Worm (Caenorhabditis elegans): ENCODE measurements around the gene R10E4.6.

R10E4.6 gene

DNA sequence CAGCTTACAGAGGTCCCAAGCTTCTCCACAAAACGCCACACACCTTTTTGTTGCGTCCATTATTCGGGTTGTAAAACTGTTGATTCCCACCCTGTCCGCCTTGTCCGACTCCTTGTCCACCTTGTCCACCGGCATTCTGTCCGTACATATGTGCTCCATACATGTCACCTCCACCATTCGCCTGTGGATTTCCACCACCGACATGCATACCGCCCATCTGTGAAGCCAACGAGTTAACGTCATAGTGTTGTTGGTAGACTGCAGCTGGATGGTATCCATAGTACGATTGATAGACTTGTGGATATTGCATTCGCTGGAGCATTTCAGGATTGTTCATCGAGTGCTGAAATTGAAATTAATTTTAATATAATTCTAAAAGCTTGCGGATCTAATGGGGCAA is 15.4 kb upstream of the R10E4.6 start:
- TF ChIP-seq ceh-28 (tag; optimal IDR thresholded peaks at IDR 0.05) = no peak
- no peak for TF ChIP-seq ceh-16 (tag; optimal IDR thresholded peaks at IDR 0.05)
- TF ChIP-seq zag-1 (tag; optimal IDR thresholded peaks at IDR 0.05) = no peak
- no peak for TF ChIP-seq ceh-9 (tag; optimal IDR thresholded peaks at IDR 0.05)
- no peak for TF ChIP-seq fos-1 (tag; optimal IDR thresholded peaks at IDR 0.05)
- no peak for TF ChIP-seq nhr-77 (tag; optimal IDR thresholded peaks at IDR 0.05)

DNA sequence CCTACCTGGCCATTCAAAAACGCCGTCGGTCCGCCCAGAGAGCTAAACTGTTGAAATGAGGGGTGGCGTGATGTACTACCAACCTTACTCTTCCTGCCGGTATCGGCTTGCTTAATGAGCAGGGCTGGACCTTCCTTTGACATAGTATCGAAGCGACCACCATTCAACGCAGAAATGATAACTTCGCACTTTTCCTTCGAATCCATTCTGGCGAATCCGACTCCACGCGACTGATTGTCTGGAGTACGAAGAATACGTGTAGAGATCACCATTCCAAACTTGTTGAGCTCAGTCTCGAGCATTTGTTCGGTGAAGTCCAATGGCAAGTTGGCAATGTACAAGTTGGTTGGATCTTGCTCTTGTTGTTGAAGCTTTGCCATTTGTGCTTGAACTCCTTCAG is 15.0 kb upstream of the R10E4.6 start:
- no peak for TF ChIP-seq pqm-1 (tag; optimal IDR thresholded peaks at IDR 0.05)
- no peak for TF ChIP-seq lin-39 (tag; optimal IDR thresholded peaks at IDR 0.05)
- no peak for TF ChIP-seq ama-1 (optimal IDR thresholded peaks at IDR 0.05)
- no peak for TF ChIP-seq R02D3.7 (tag; optimal IDR thresholded peaks at IDR 0.05)
- no peak for TF ChIP-seq fkh-10 (GFP tag; optimal IDR thresholded peaks at IDR 0.05)
- TF ChIP-seq nhr-43 (tag; optimal IDR thresholded peaks at IDR 0.05; ENCODE audit: poor library complexity, severe bottlenecking) = no peak
- TF ChIP-seq ceh-28 (tag; optimal IDR thresholded peaks at IDR 0.05) = no peak
- TF ChIP-seq ztf-11 (tag; optimal IDR thresholded peaks at IDR 0.05) = no peak
- TF ChIP-seq zag-1 (tag; optimal IDR thresholded peaks at IDR 0.05) = no peak
- no peak for TF ChIP-seq nhr-237 (tag; optimal IDR thresholded peaks at IDR 0.05)
- TF ChIP-seq nhr-25 (tag; optimal IDR thresholded peaks at IDR 0.05) = no peak
- no peak for TF ChIP-seq skn-1 (tag; optimal IDR thresholded peaks at IDR 0.05)
- no peak for TF ChIP-seq nhr-76 (tag; optimal IDR thresholded peaks at IDR 0.05)
- TF ChIP-seq pha-4 (tag; optimal IDR thresholded peaks at IDR 0.05) = no peak
- TF ChIP-seq fkh-2 (tag; optimal IDR thresholded peaks at IDR 0.05) = no peak
- no peak for TF ChIP-seq lin-15B (tag; optimal IDR thresholded peaks at IDR 0.05)
- no peak for TF ChIP-seq mdl-1 (tag; optimal IDR thresholded peaks at IDR 0.05)
- TF ChIP-seq nhr-12 (tag; optimal IDR thresholded peaks at IDR 0.05) = no peak
- no peak for TF ChIP-seq ceh-82 (tag; optimal IDR thresholded peaks at IDR 0.05)
- no peak for TF ChIP-seq ztf-4 (tag; optimal IDR thresholded peaks at IDR 0.05)

DNA sequence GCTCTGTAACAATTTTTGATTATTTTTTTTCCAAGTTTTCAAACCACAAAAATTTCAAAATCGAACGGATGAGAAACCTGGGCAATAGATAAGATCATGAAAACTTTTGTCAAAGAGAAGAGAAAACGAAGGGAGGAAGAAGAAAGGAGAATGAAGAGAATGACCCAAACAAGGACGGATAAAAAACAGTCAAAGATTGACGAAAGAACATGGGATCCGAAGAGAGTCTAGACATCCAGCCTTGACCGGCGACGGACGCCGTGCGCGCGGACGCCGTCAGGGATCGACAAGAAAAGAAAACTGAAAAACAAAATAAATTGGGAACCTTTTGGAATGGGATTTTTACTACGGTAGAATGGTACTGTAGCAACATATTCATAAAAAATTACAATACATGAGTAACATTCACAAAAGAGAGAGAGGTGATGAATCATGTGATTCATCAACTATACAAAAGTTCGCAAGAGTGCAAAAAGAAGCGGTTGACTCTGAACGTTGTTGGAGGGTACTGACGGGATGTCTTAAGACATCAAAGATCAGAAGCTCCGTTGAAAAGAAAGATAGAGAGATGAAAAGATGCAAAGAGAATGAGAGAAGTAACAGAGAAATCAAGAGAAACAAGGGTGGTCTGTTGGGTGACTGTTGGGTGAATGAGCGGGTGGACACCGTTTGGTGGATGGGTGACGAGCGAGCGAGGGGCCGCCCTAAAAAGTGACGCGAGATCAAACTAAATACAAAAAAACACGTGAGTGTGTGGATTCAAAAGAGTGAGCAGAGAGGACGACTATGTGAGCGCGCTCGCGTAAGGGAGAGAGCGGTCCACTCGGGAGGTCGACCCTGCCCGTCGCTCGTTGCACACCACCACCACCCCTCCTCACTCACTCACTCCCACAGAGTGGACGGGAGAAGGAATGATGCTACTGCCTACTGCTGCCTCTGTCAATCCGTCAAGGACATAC is 12.7 kb upstream of the R10E4.6 start, which contains the start of gene sup-26:
Gene sup-26, minus strand, starts transcription at position 10 of the 959 bp plus-strand sequence.
- TF ChIP-seq ama-1 (optimal IDR thresholded peaks at IDR 0.05) = peak; percentile 7
- TF ChIP-seq egl-27 (tag; optimal IDR thresholded peaks at IDR 0.05) = no peak
- peak; percentile 23 for TF ChIP-seq lin-39 (tag; optimal IDR thresholded peaks at IDR 0.05)
- TF ChIP-seq nfya-1 (tag; optimal IDR thresholded peaks at IDR 0.05; ENCODE audit: insufficient read depth) = no peak
- TF ChIP-seq nhr-23 (tag; optimal IDR thresholded peaks at IDR 0.05) = peak; percentile 44
- TF ChIP-seq nhr-25 (tag; optimal IDR thresholded peaks at IDR 0.05) = peak; percentile 41
- TF ChIP-seq ceh-9 (tag; optimal IDR thresholded peaks at IDR 0.05) = no peak
- no peak for TF ChIP-seq eor-1 (tag; optimal IDR thresholded peaks at IDR 0.05)
- TF ChIP-seq mdl-1 (tag; optimal IDR thresholded peaks at IDR 0.05) = peak; percentile 2
- TF ChIP-seq elt-3 (tag; optimal IDR thresholded peaks at IDR 0.05) = peak in 1 of 3 experiments; percentile 45
- TF ChIP-seq pha-4 (tag; optimal IDR thresholded peaks at IDR 0.05) = peak; percentile 38
- no peak for TF ChIP-seq nhr-237 (tag; optimal IDR thresholded peaks at IDR 0.05)

DNA sequence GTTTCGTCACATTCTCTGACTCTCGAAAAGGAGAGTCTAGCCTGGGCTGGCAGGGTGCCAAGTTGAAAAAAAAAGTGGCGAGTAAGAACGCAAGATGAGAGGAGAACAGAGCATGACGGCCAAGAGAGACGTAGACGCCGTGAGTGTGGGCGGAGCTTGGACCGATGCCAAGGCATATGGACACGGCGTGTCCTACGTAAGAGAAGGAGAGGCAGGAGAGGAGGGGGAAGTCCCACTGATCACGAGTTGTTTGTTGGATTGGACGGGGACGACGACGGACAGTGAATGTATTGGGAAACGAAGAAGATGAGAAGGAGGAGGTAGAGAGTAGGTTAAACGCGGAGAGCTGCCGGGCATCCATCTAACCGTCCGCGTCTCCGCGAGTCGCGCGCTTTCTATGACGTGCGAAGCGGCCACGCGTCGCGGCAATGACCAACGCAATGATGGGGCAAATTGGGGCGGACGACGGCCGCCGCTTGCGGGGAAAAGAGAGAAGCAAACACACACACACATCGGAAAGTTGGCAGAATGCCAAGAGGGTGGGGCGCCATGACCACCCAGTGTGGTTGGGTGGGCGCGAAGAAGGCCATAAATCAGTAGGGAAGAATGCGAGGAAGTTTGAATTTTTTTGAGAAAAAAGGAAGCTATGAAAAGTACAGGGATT is 11.1 kb upstream of the R10E4.6 start:
- TF ChIP-seq nhr-43 (tag; optimal IDR thresholded peaks at IDR 0.05; ENCODE audit: poor library complexity, severe bottlenecking) (peak; percentile 98), mdl-1 (tag; optimal IDR thresholded peaks at IDR 0.05) (peak; percentile 93), nhr-77 (tag; optimal IDR thresholded peaks at IDR 0.05) (peak; percentile 35), ztf-4 (tag; optimal IDR thresholded peaks at IDR 0.05) (peak; percentile 85), snpc-4 (tag; optimal IDR thresholded peaks at IDR 0.05) (peak; percentile 89), ZK546.5 (tag; optimal IDR thresholded peaks at IDR 0.05) (peak; percentile 27), nhr-25 (tag; optimal IDR thresholded peaks at IDR 0.05) (peak; percentile 99), ama-1 (optimal IDR thresholded peaks at IDR 0.05) (peak; percentile 62), nhr-23 (tag; optimal IDR thresholded peaks at IDR 0.05) (peak; percentile 98), elt-3 (tag; optimal IDR thresholded peaks at IDR 0.05) (peak in 1 of 3 experiments; percentile 6), pha-4 (tag; optimal IDR thresholded peaks at IDR 0.05) (peak; percentile 97), aly-2 (tag; optimal IDR thresholded peaks at IDR 0.05) (peak; percentile 51), eor-1 (tag; optimal IDR thresholded peaks at IDR 0.05) (no peak), elt-1 (tag; optimal IDR thresholded peaks at IDR 0.05) (peak; percentile 91), nhr-67 (tag; optimal IDR thresholded peaks at IDR 0.05) (no peak), elt-2 (tag; optimal IDR thresholded peaks at IDR 0.05) (peak; percentile 95), R02D3.7 (tag; optimal IDR thresholded peaks at IDR 0.05) (peak; percentile 85), lin-15B (tag; optimal IDR thresholded peaks at IDR 0.05) (peak; percentile 85), nhr-12 (tag; optimal IDR thresholded peaks at IDR 0.05) (no peak), jun-1 (tag; optimal IDR thresholded peaks at IDR 0.05) (peak; percentile 97), daf-12 (tag; optimal IDR thresholded peaks at IDR 0.05) (peak; percentile 64), ceh-9 (tag; optimal IDR thresholded peaks at IDR 0.05) (no peak), fkh-2 (tag; optimal IDR thresholded peaks at IDR 0.05) (no peak), unc-62 (GFP tag; optimal IDR thresholded peaks at IDR 0.05) (peak; percentile 98), nhr-11 (tag; optimal IDR thresholded peaks at IDR 0.05) (peak; percentile 92), unc-39 (tag; optimal IDR thresholded peaks at IDR 0.05) (no peak), nhr-28 (tag; optimal IDR thresholded peaks at IDR 0.05) (peak; percentile 40), sea-2 (GFP tag; optimal IDR thresholded peaks at IDR 0.05) (peak; percentile 77), egl-27 (tag; optimal IDR thresholded peaks at IDR 0.05) (peak; percentile 72)
